Worm (Caenorhabditis elegans) whole organism, early embryonic: ENCODE results near the gene W01C9.2.

Experiments
- B0310.2 ChIP-seq: sonication (generic microtip); optimal IDR thresholded peaks from 2 replicates; lab custom pipeline; 2016; ENCODE audit warnings: mild to moderate bottlenecking, missing genetic modification characterization, missing compliant biosample characterization
- F13C5.2 ChIP-seq: sonication (generic microtip); optimal IDR thresholded peaks from 2 replicates; lab custom pipeline; 2017; ENCODE audit warnings: mild to moderate bottlenecking, missing genetic modification characterization, inconsistent platforms, missing compliant biosample characterization
- aly-1 ChIP-seq: sonication (generic microtip); optimal IDR thresholded peaks from 2 replicates; lab custom pipeline; 2016; ENCODE audit warnings: missing genetic modification characterization, missing compliant biosample characterization
- ama-1 ChIP-seq: fragments of 150-350 bp; optimal IDR thresholded peaks from 2 replicates; lab custom pipeline; 2014
- ceh-13 ChIP-seq: fragments of 200-800 bp; sonication (Bioruptor generic); optimal IDR thresholded peaks from 2 replicates; lab custom pipeline; 2018; ENCODE audit warnings: mild to moderate bottlenecking, missing genetic modification characterization, missing compliant biosample characterization
- ceh-36 ChIP-seq: sonication (generic microtip); optimal IDR thresholded peaks from 2 replicates; lab custom pipeline; 2016; ENCODE audit warnings: missing genetic modification characterization, inconsistent platforms, missing compliant biosample characterization
- flt-1 ChIP-seq: fragments of 200-800 bp; sonication (Bioruptor generic); IDR thresholded peaks from 2 replicates; pipeline ENCODE4 v1.3.6; 2022; ENCODE audit warnings: missing genetic modification characterization, missing compliant biosample characterization
- hmbx-1 ChIP-seq: sonication (generic microtip); optimal IDR thresholded peaks from 2 replicates; lab custom pipeline; 2016; ENCODE audit warnings: mild to moderate bottlenecking, missing genetic modification characterization, missing compliant biosample characterization
- hmg-4 ChIP-seq: fragments of 200-800 bp; sonication (Bioruptor generic); optimal IDR thresholded peaks from 2 replicates; lab custom pipeline; 2018; ENCODE audit warnings: mild to moderate bottlenecking, missing genetic modification characterization, missing compliant biosample characterization
- pes-1 ChIP-seq: fragments of 200-800 bp; sonication (Bioruptor generic); IDR thresholded peaks from 2 replicates; pipeline ENCODE4 v1.3.6; 2022; ENCODE audit warnings: missing genetic modification reagents, missing genetic modification characterization, missing compliant biosample characterization
- scrt-1 ChIP-seq: fragments of 200-800 bp; sonication (Bioruptor generic); IDR thresholded peaks from 2 replicates; pipeline ENCODE4 v1.3.6; 2022; ENCODE audit warnings: missing genetic modification characterization, missing compliant biosample characterization
- tra-4 ChIP-seq: sonication (generic microtip); optimal IDR thresholded peaks from 2 replicates; lab custom pipeline; 2017; ENCODE audit warnings: missing genetic modification characterization, missing compliant biosample characterization

ce11 chrII:8566806-8567266, 30.7 kb downstream of the W01C9.2 start, which contains the start of gene F54C9.3:
- no peak for TF ChIP-seq ceh-36 (tag; lab: Kevin White, UChicago)
- no peak for TF ChIP-seq tra-4 (tag; lab: Kevin White, UChicago)
- TF ChIP-seq pes-1 (GFP tag; lab: Robert Waterston, UW): no peak
- no peak for TF ChIP-seq hmbx-1 (tag; lab: Kevin White, UChicago)
- TF ChIP-seq scrt-1 (GFP tag; lab: Robert Waterston, UW): no peak
- TF ChIP-seq ama-1 (lab: Kevin White, UChicago): no peak
- no peak for TF ChIP-seq ceh-13 (GFP tag; lab: Kevin White, UChicago)
- no peak for TF ChIP-seq flt-1 (GFP tag; lab: Robert Waterston, UW)
- no peak for TF ChIP-seq B0310.2 (tag; lab: Kevin White, UChicago)
- no peak for TF ChIP-seq hmg-4 (GFP tag; lab: Kevin White, UChicago)
- TF ChIP-seq aly-1: no peak
- no peak for TF ChIP-seq F13C5.2 (tag; lab: Kevin White, UChicago)
